Fruit fly (Drosophila melanogaster): Measurements from ENCODE around the gene CG9368.
A peak's percentile ranks its signal among the peaks of the same experiment; 100 is the strongest.

The CG9368 gene

DNA sequence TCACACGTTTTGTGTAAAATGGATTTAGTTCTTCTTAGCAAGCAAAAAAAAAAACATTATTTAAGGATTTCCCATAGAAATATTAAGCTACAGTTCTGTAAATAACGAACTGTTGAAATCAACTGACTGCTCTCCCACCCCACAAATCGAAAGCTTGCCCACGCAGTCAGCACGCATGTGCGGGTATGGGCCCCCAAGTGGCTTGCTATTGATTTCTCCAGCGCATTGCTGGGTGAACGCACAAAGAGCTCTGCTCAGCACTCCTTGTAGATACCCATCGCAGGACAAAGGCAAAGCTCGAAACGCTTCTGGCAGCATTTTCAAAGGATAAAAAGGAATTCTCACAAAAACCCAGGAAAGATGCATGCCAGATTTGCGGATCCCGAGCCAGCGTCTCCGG lies at the start of gene CG9368:
CG9368 (plus strand) TSS at position 221 of the 400 bp plus-strand sequence.
- TF ChIP-seq Abd-B (GFP tag; optimal IDR thresholded peaks at IDR 0.05) (no peak), OdsH (GFP tag; optimal IDR thresholded peaks at IDR 0.05) (no peak)

DNA sequence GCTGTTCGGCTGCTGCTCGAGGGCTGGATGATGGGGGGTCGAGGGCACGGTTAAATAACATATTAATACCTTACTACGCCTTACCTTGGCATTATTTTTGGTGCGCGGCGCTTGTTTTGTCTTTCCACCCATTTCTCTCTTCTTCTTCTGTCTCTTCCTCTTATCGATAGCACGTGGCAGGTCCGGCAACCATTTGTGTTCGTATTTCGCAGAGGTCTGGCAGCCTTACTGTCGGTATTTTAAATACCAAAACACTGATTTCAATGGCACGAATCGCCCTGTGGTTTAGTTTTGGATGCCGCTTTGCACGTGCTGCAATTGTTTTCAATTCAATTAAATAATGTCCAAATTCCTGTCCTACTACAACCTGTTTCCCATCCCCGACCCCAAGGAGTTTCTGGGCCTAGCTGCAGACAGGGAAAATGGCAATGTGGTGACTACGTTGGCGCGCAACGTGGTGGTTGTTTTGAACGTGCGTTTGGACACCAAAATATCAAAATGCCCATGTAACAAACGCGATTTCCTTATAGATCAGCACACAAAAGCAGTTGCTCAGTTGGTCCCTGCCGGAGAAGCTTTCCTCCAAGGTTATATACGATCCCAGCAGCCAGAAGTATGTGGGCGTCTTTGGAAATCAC lies 49.2 kb upstream of the CG9368 start, which contains the start of the genes Ltn1 and CG9300:
Ltn1 (minus strand) TSS at position 155 of the 638 bp plus-strand sequence.
CG9300 (plus strand) TSS at position 285 of the 638 bp plus-strand sequence.
- TF ChIP-seq Abd-B (GFP tag; optimal IDR thresholded peaks at IDR 0.05) (no peak), CG9705 (GFP tag; optimal IDR thresholded peaks at IDR 0.05) (no peak), sage (GFP tag; optimal IDR thresholded peaks at IDR 0.05) (no peak), Hr83 (GFP tag; optimal IDR thresholded peaks at IDR 0.05; ENCODE audit: poor library complexity, severe bottlenecking) (peak; percentile 9), Myc (optimal IDR thresholded peaks at IDR 0.05) (peak; percentile 43), sv (GFP tag; optimal IDR thresholded peaks at IDR 0.05) (no peak), woc (GFP tag; optimal IDR thresholded peaks at IDR 0.05) (no peak), HLH106 (tag; optimal IDR thresholded peaks at IDR 0.05) (no peak)

DNA sequence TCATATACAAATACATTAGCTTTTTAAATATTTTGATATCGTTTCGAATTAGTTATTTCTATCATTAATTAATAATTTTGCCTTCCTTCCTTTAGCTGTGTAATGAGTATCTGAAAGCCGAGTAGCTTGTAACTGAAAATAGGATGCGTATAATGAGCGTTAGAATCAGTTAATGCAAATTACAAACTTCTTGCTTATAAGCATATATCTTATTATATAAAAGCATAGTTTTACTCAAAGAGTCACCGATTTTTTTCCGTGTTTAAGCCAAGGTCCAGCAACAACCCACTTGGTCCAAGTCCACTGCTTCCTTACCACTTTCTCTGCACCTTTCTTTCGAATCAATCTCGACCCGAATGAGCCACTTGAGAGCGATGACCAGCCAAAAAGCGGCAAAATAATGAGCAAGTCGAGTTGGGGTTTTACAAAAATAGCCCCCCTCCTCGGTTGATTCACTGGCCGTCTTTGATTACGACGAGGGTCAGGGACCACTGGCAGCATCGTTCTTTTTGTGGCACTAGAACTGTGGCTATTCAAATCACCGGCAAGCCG lies 45.5 kb upstream of the CG9368 start:
- TF ChIP-seq foxo (GFP tag; optimal IDR thresholded peaks at IDR 0.05), result peak in 1 of 2 experiments; percentile 17
- TF ChIP-seq ey (GFP tag; optimal IDR thresholded peaks at IDR 0.05), result no peak
- no peak for TF ChIP-seq br (GFP tag; optimal IDR thresholded peaks at IDR 0.05)
- no peak for TF ChIP-seq sage (GFP tag; optimal IDR thresholded peaks at IDR 0.05)
- no peak for TF ChIP-seq rgr (GFP tag; optimal IDR thresholded peaks at IDR 0.05)
- TF ChIP-seq Rel (GFP tag; optimal IDR thresholded peaks at IDR 0.05), result no peak
- peak; percentile 31 for TF ChIP-seq Rel (tag; optimal IDR thresholded peaks at IDR 0.05)

DNA sequence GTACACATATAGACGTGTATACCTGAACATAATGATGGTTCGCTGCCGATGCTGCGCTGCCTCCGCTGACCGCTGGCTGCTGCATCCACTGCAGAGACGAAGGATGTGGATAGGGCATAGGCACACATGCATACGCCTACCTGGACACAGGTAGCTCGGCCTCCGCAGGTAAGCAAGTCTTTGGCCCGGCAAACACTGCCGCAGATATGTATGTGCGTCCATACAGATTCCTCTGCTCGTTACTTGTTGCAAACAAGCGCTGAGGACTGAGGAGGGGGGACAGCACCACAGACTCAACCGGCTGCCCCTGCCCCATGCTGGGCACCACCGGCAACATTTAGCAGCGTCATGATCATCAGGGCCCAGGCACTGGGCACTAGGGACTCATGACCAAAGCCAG lies 44.7 kb upstream of the CG9368 start:
- TF ChIP-seq Vsx2 (GFP tag; optimal IDR thresholded peaks at IDR 0.05; ENCODE audit: partially characterized antibody), result peak; percentile 7
- TF ChIP-seq sv (GFP tag; optimal IDR thresholded peaks at IDR 0.05), result no peak
- no peak for TF ChIP-seq sage (GFP tag; optimal IDR thresholded peaks at IDR 0.05)
- peak; percentile 87 for TF ChIP-seq fru (GFP tag; optimal IDR thresholded peaks at IDR 0.05)
- TF ChIP-seq Rel (GFP tag; optimal IDR thresholded peaks at IDR 0.05), result peak; percentile 12
- TF ChIP-seq Rel (tag; optimal IDR thresholded peaks at IDR 0.05), result peak; percentile 3
- TF ChIP-seq Dfd (GFP tag; optimal IDR thresholded peaks at IDR 0.05), result no peak
- no peak for TF ChIP-seq Myc (optimal IDR thresholded peaks at IDR 0.05)
- peak; percentile 25 for TF ChIP-seq CrebA (GFP tag; optimal IDR thresholded peaks at IDR 0.05; ENCODE audit: borderline replicate concordance)
- TF ChIP-seq woc (GFP tag; optimal IDR thresholded peaks at IDR 0.05), result peak; percentile 44

DNA sequence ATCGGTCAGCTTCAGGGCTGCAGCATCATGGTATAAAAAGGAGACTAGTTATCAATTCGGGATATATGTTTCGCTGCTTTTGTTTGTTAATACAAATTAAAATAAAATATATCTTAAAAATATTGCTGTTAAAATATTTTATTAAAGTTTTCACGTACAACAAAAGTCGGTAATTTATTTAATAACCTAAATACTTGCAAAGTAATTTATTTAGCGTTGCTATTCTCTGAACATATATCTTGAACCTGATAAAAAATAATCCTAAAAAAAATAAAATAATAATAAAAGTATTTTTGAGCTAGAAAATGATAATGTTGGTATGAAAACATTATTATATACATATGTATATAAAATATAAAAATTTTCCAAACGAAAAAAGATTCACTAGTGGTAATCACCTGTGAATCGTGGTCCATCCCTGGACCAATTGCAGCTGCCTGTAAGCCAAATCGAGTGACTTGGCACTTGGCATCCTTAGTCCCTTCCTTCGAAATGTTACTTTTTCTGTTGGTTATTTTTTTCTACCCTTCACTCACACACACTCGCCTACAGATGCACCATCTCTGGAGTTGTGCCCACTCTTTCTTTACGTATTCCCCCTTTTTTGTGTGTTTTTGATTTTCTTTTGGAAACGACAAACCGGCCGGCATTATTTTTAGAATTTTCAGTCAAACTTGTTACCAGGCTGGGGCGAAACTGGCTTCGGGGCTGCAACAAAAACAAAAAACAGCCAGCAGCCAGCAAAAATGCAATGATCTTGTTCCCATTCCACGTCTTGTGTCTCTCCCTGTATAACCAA lies 44.0 kb upstream of the CG9368 start:
- TF ChIP-seq CG32264 (GFP tag; optimal IDR thresholded peaks at IDR 0.05) (no peak), Dif (GFP tag; optimal IDR thresholded peaks at IDR 0.05; ENCODE audit: partially characterized antibody) (no peak), Jra (GFP tag; optimal IDR thresholded peaks at IDR 0.05) (no peak), psq (GFP tag; optimal IDR thresholded peaks at IDR 0.05) (peak; percentile 58), foxo (GFP tag; optimal IDR thresholded peaks at IDR 0.05) (peak in 1 of 2 experiments; percentile 74), N (GFP tag; optimal IDR thresholded peaks at IDR 0.05) (no peak), sage (GFP tag; optimal IDR thresholded peaks at IDR 0.05) (no peak), usp (GFP tag; optimal IDR thresholded peaks at IDR 0.05) (no peak), dsf (GFP tag; optimal IDR thresholded peaks at IDR 0.05; ENCODE audit: borderline replicate concordance) (no peak), woc (GFP tag; optimal IDR thresholded peaks at IDR 0.05) (peak; percentile 6), pan (optimal IDR thresholded peaks at IDR 0.05) (no peak), Sp1 (GFP tag; optimal IDR thresholded peaks at IDR 0.05) (peak; percentile 88), OdsH (GFP tag; optimal IDR thresholded peaks at IDR 0.05) (peak; percentile 51), Mio (GFP tag; optimal IDR thresholded peaks at IDR 0.05) (no peak), brk (GFP tag; optimal IDR thresholded peaks at IDR 0.05) (no peak), tai (GFP tag; optimal IDR thresholded peaks at IDR 0.05) (peak; percentile 19), Abd-B (GFP tag; optimal IDR thresholded peaks at IDR 0.05) (no peak), jim (GFP tag; optimal IDR thresholded peaks at IDR 0.05) (no peak), sv (GFP tag; optimal IDR thresholded peaks at IDR 0.05) (no peak), lola (GFP tag; optimal IDR thresholded peaks at IDR 0.05) (no peak), ey (GFP tag; optimal IDR thresholded peaks at IDR 0.05) (no peak), CG9705 (GFP tag; optimal IDR thresholded peaks at IDR 0.05) (no peak), Hnf4 (GFP tag; optimal IDR thresholded peaks at IDR 0.05) (no peak), CrebA (GFP tag; optimal IDR thresholded peaks at IDR 0.05; ENCODE audit: borderline replicate concordance) (peak; percentile 59), rgr (GFP tag; optimal IDR thresholded peaks at IDR 0.05) (peak; percentile 30), br (GFP tag; optimal IDR thresholded peaks at IDR 0.05) (no peak), fru (GFP tag; optimal IDR thresholded peaks at IDR 0.05) (no peak), Dfd (GFP tag; optimal IDR thresholded peaks at IDR 0.05) (no peak), GATAd (GFP tag; optimal IDR thresholded peaks at IDR 0.05) (no peak), Hr78 (GFP tag; optimal IDR thresholded peaks at IDR 0.05) (no peak), dl (GFP tag; optimal IDR thresholded peaks at IDR 0.05; ENCODE audit: insufficient read depth in 1 of 2, partially characterized antibody in 2 of 2) (no peak)

Measured in whole organism, wandering third instar larva.